Fruit fly (Drosophila melanogaster) whole organism, embryonic: Measurements from ENCODE around the gene CG43350.

Experiments
- Adf1 ChIP-seq: fragments of 200-800 bp; sonication (Bioruptor generic); IDR thresholded peaks from 2 replicates; pipeline ENCODE4 v1.3.6; 2022; ENCODE audit warnings: missing biosample characterization, missing genetic modification characterization
- CG11247 ChIP-seq: fragments of 200-800 bp; sonication (Bioruptor generic); IDR thresholded peaks from 2 replicates; pipeline ENCODE4 v1.3.6; 2022; ENCODE audit warnings: missing biosample characterization, missing genetic modification characterization
- CG13894 ChIP-seq: fragments of 200-800 bp; sonication (Bioruptor generic); optimal IDR thresholded peaks from 3 replicates; lab custom pipeline; 2018; ENCODE audit warnings: missing biosample characterization, mild to moderate bottlenecking, missing genetic modification characterization, moderate library complexity
- CG15011 ChIP-seq: fragments of 200-800 bp; sonication (Bioruptor generic); optimal IDR thresholded peaks from 3 replicates; lab custom pipeline; 2018; ENCODE audit warnings: missing biosample characterization, mild to moderate bottlenecking, missing genetic modification characterization
- CG15073 ChIP-seq: fragments of 200-800 bp; sonication (Bioruptor generic); optimal IDR thresholded peaks from 2 replicates; lab custom pipeline; 2016; ENCODE audit warnings: missing biosample characterization, missing genetic modification characterization
- CG15601 ChIP-seq: fragments of 200-800 bp; sonication (Bioruptor generic); optimal IDR thresholded peaks from 3 replicates; lab custom pipeline; 2019; ENCODE audit warnings: missing biosample characterization, mild to moderate bottlenecking, missing genetic modification characterization, moderate library complexity
- CG2129 ChIP-seq: fragments of 200-800 bp; sonication (Bioruptor generic); IDR thresholded peaks from 2 replicates; pipeline ENCODE4 v1.3.6; 2022; ENCODE audit warnings: missing biosample characterization, missing genetic modification characterization; ENCODE audit not compliant: partially characterized antibody
- CG2678 ChIP-seq: fragments of 200-800 bp; sonication (Bioruptor generic); optimal IDR thresholded peaks from 3 replicates; lab custom pipeline; 2019; ENCODE audit warnings: missing biosample characterization, mild to moderate bottlenecking, missing genetic modification characterization, moderate library complexity
- CG32767 ChIP-seq: fragments of 200-800 bp; sonication (Bioruptor generic); IDR thresholded peaks from 2 replicates; pipeline ENCODE4 v1.3.6; 2022; ENCODE audit warnings: missing biosample characterization, missing genetic modification characterization
- CG34376 ChIP-seq: fragments of 200-800 bp; sonication (Bioruptor generic); optimal IDR thresholded peaks from 2 replicates; lab custom pipeline; 2018; ENCODE audit warnings: missing biosample characterization, mild to moderate bottlenecking, missing genetic modification characterization
- CG6654 ChIP-seq: fragments of 200-800 bp; sonication (Bioruptor generic); optimal IDR thresholded peaks from 2 replicates; lab custom pipeline; 2017; ENCODE audit warnings: missing biosample characterization, mild to moderate bottlenecking, missing genetic modification characterization
- CG6813 ChIP-seq: fragments of 200-800 bp; sonication (Bioruptor generic); optimal IDR thresholded peaks from 2 replicates; lab custom pipeline; 2017; ENCODE audit warnings: missing biosample characterization, missing genetic modification characterization, mild to moderate bottlenecking, moderate library complexity, missing genetic modification reagents
- CG7372 ChIP-seq: fragments of 200-800 bp; sonication (Bioruptor generic); IDR thresholded peaks from 2 replicates; pipeline ENCODE4 v1.3.6; 2022; ENCODE audit warnings: missing biosample characterization, missing genetic modification characterization
- CG7963 ChIP-seq: fragments of 200-800 bp; sonication (Bioruptor generic); IDR thresholded peaks from 3 replicates; pipeline ENCODE4 v1.3.6; 2022; ENCODE audit warnings: missing biosample characterization, missing genetic modification characterization; ENCODE audit not compliant: partially characterized antibody
- CTCF ChIP-seq: fragments of 200-800 bp; sonication (Bioruptor generic); optimal IDR thresholded peaks from 2 replicates; lab custom pipeline; 2017; ENCODE audit warnings: missing biosample characterization, mild to moderate bottlenecking, missing genetic modification characterization, moderate library complexity
- Doc2 ChIP-seq: fragments of 200-800 bp; sonication (Bioruptor generic); IDR thresholded peaks from 2 replicates; pipeline ENCODE4 v1.3.6; 2022; ENCODE audit warnings: missing biosample characterization, missing genetic modification characterization
- ERR ChIP-seq: fragments of 200-800 bp; sonication (Bioruptor generic); optimal IDR thresholded peaks from 2 replicates; lab custom pipeline; 2016; ENCODE audit warnings: missing biosample characterization, missing genetic modification characterization
- Elba2 ChIP-seq: fragments of 200-800 bp; sonication (Bioruptor generic); optimal IDR thresholded peaks from 3 replicates; lab custom pipeline; 2016; ENCODE audit warnings: missing biosample characterization, missing genetic modification characterization
- Fer1 ChIP-seq: fragments of 200-800 bp; sonication (Bioruptor generic); optimal IDR thresholded peaks from 2 replicates; lab custom pipeline; 2017; ENCODE audit warnings: missing biosample characterization, mild to moderate bottlenecking, missing genetic modification characterization
- MESR4 ChIP-seq: fragments of 200-800 bp; sonication (Bioruptor generic); optimal IDR thresholded peaks from 2 replicates; lab custom pipeline; 2018; ENCODE audit warnings: missing biosample characterization, mild to moderate bottlenecking, missing genetic modification characterization, moderate library complexity
- Med ChIP-seq: fragments of 200-800 bp; sonication (Bioruptor generic); peaks from one replicate; lab custom pipeline; 2016; ENCODE audit warnings: missing biosample characterization, missing genetic modification characterization, mild to moderate bottlenecking, inconsistent platforms, moderate library complexity
- Neu2 ChIP-seq: fragments of 200-800 bp; sonication (Bioruptor generic); optimal IDR thresholded peaks from 3 replicates; lab custom pipeline; 2016; ENCODE audit warnings: missing biosample characterization, missing genetic modification characterization, borderline replicate concordance
- Pdp1 ChIP-seq, 2 experiments: fragments of 200-800 bp; sonication (Bioruptor generic); optimal IDR thresholded peaks; 3 replicates each; lab custom pipeline; 2016; ENCODE audit warnings: missing biosample characterization in 2 of 2, missing genetic modification characterization in 2 of 2, mild to moderate bottlenecking in 1 of 2, moderate library complexity in 1 of 2
- ato ChIP-seq: fragments of 200-800 bp; sonication (Bioruptor generic); IDR thresholded peaks from 2 replicates; pipeline ENCODE4 v1.3.6; 2022; ENCODE audit warnings: missing biosample characterization, missing genetic modification characterization; ENCODE audit not compliant: partially characterized antibody
- cato ChIP-seq: fragments of 200-800 bp; sonication (Bioruptor generic); optimal IDR thresholded peaks from 2 replicates; lab custom pipeline; 2016; ENCODE audit warnings: missing biosample characterization, missing genetic modification characterization, borderline replicate concordance
- caup ChIP-seq: fragments of 200-800 bp; sonication (Bioruptor generic); optimal IDR thresholded peaks from 3 replicates; lab custom pipeline; 2017; ENCODE audit warnings: missing biosample characterization, mild to moderate bottlenecking, missing genetic modification characterization, moderate library complexity; ENCODE audit not compliant: severe bottlenecking
- cg ChIP-seq: fragments of 200-800 bp; sonication (Bioruptor generic); optimal IDR thresholded peaks from 3 replicates; lab custom pipeline; 2019; ENCODE audit warnings: missing biosample characterization, mild to moderate bottlenecking, missing genetic modification characterization, moderate library complexity
- chinmo ChIP-seq: fragments of 200-800 bp; sonication (Bioruptor generic); IDR thresholded peaks from 4 replicates; pipeline ENCODE4 v1.3.6; 2022; ENCODE audit warnings: missing biosample characterization, missing genetic modification characterization; ENCODE audit not compliant: partially characterized antibody
- croc ChIP-seq: fragments of 200-800 bp; sonication (Bioruptor generic); conservative IDR thresholded peaks from 3 replicates; pipeline ENCODE4 v1.3.6; 2022; ENCODE audit warnings: missing biosample characterization, missing genetic modification characterization
- da ChIP-seq: fragments of 200-800 bp; sonication (Bioruptor generic); optimal IDR thresholded peaks from 2 replicates; lab custom pipeline; 2016; ENCODE audit warnings: missing biosample characterization, missing genetic modification characterization
- emc ChIP-seq: fragments of 200-800 bp; sonication (Bioruptor generic); optimal IDR thresholded peaks from 2 replicates; lab custom pipeline; 2016; ENCODE audit warnings: missing biosample characterization, missing genetic modification characterization
- her ChIP-seq: fragments of 200-800 bp; sonication (Bioruptor generic); optimal IDR thresholded peaks from 2 replicates; lab custom pipeline; 2016; ENCODE audit warnings: missing biosample characterization, missing genetic modification characterization
- ind ChIP-seq: fragments of 200-800 bp; sonication (Bioruptor generic); optimal IDR thresholded peaks from 3 replicates; lab custom pipeline; 2016; ENCODE audit warnings: missing biosample characterization, missing genetic modification characterization
- luna ChIP-seq: fragments of 200-800 bp; sonication (Bioruptor generic); optimal IDR thresholded peaks from 2 replicates; lab custom pipeline; 2016; ENCODE audit warnings: missing biosample characterization, missing genetic modification characterization
- onecut ChIP-seq: fragments of 200-800 bp; sonication (Bioruptor generic); IDR thresholded peaks from 2 replicates; pipeline ENCODE4 v1.3.6; 2022; ENCODE audit warnings: missing biosample characterization, missing genetic modification characterization
- pb ChIP-seq: fragments of 200-800 bp; sonication (Bioruptor generic); optimal IDR thresholded peaks from 3 replicates; lab custom pipeline; 2016; ENCODE audit warnings: missing biosample characterization, missing genetic modification characterization
- prd ChIP-seq, 3 experiments: fragments of >200 bp in 2 of 3; fragments of 200-800 bp in 1 of 3; sonication (Bioruptor generic) in 1 of 3; optimal IDR thresholded peaks in 2 of 3; IDR thresholded peaks in 1 of 3; 2 replicates in 2 of 3; 3 replicates in 1 of 3; pipeline versions ENCODE4 v1.3.6 to Lab custom; 2017 to 2022; ENCODE audit warnings: missing biosample characterization in 1 of 3, missing genetic modification characterization in 1 of 3
- seq ChIP-seq: fragments of 200-800 bp; sonication (Bioruptor generic); IDR thresholded peaks from 2 replicates; pipeline ENCODE4 v1.3.6; 2022; ENCODE audit warnings: missing biosample characterization, missing genetic modification characterization
- sqz ChIP-seq: fragments of 200-800 bp; sonication (Bioruptor generic); optimal IDR thresholded peaks from 3 replicates; lab custom pipeline; 2018; ENCODE audit warnings: missing biosample characterization, mild to moderate bottlenecking, missing genetic modification characterization
- sr ChIP-seq: fragments of 200-800 bp; sonication (Bioruptor generic); IDR thresholded peaks from 3 replicates; pipeline ENCODE4 v1.3.6; 2022; ENCODE audit warnings: missing biosample characterization, missing genetic modification characterization
- tll ChIP-seq, 2 experiments: fragments of 200-800 bp in 1 of 2; fragments of >200 bp in 1 of 2; sonication (Bioruptor generic) in 1 of 2; optimal IDR thresholded peaks; 2 replicates each; lab custom pipeline; 2017 to 2019; ENCODE audit warnings: missing biosample characterization in 2 of 2, missing genetic modification characterization in 2 of 2, mild to moderate bottlenecking in 1 of 2, moderate library complexity in 1 of 2
- tx ChIP-seq: fragments of 200-800 bp; sonication (Bioruptor generic); optimal IDR thresholded peaks from 2 replicates; lab custom pipeline; 2016; ENCODE audit warnings: missing biosample characterization, missing genetic modification characterization
- usp ChIP-seq: fragments of >200 bp; optimal IDR thresholded peaks from 2 replicates; lab custom pipeline; 2017; ENCODE audit warnings: missing biosample characterization, missing genetic modification characterization
- vvl ChIP-seq: fragments of 200-800 bp; sonication (Bioruptor generic); IDR thresholded peaks from 2 replicates; pipeline ENCODE4 v1.3.6; 2022; ENCODE audit warnings: missing biosample characterization, missing genetic modification characterization

Gene CG43350

dm6 chr2L:9330628-9331027 lies 18.7 kb upstream of the CG43350 start, which contains the start of gene Cks30A (continued):
- TF ChIP-seq CG2678 (tag; lab: Kevin White, UChicago) (no peak), vvl (no peak; the same call in 1 of the 2 replicates), usp (GFP tag; lab: Kevin White, UChicago) (no peak), emc (GFP tag; lab: Kevin White, UChicago) (no peak), Elba2 (GFP tag; lab: Kevin White, UChicago) (no peak), sqz (GFP tag; lab: Kevin White, UChicago) (no peak), CG7963 (GFP tag; lab: Robert Waterston, UW) (no peak), CG15073 (GFP tag; lab: Kevin White, UChicago) (no peak), her (GFP tag; lab: Kevin White, UChicago) (no peak), ERR (no peak), MESR4 (peak; percentile 5), ind (GFP tag; lab: Kevin White, UChicago) (no peak), Neu2 (GFP tag; lab: Kevin White, UChicago) (no peak), seq (no peak), cato (no peak), tll (GFP tag; optimal IDR thresholded peaks at IDR 0.05; lab: Kevin White, UChicago) (no peak)

- TF ChIP-seq Pdp1 (GFP tag; optimal IDR thresholded peaks at IDR 0.05; lab: Kevin White, UChicago) (peak in 1 of 2 experiments; percentile 3), chinmo (GFP tag; lab: Robert Waterston, UW) (0 out of 4 replicates have a peak, but pooled peaks have one; percentile 14), Med (peak; percentile 67), pb (GFP tag; lab: Kevin White, UChicago) (no peak), CG7372 (GFP tag; lab: Robert Waterston, UW) (peak; percentile 66), sr (GFP tag; lab: Robert Waterston, UW) (no peak), Adf1 (GFP tag; lab: Robert Waterston, UW) (peak; percentile 90)
These were observed 16.0 kb upstream of the CG43350 start, which contains the start of gene Eaat1 for dm6 chr2L:9333300-9333876. Gene Eaat1 (plus strand): TSS chr2L:9333567.

DNA sequence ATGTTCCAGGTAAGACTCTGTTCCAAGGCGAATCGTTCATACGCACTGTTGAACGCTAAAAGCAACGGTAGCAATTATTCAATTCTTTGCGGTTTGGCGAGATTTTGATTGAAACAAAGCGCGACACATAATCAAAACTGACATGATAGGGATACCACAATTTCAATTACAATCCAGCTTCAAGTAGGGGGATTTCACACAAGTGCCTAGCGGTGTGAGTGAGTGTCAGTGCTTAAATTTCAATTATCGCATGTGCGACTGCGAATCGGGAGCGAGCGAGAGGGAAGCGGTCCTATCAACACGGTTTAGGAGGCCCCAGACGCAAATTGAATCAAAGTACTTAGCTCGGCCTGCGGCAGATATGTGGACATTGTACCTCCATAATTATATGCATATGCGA lies 10.5 kb upstream of the CG43350 start:
- TF ChIP-seq cg (GFP tag; lab: Kevin White, UChicago): no peak
- TF ChIP-seq CG11247 (GFP tag; lab: Robert Waterston, UW): no peak
- TF ChIP-seq da (GFP tag; lab: Kevin White, UChicago): no peak
- TF ChIP-seq CG34376 (GFP tag; lab: Kevin White, UChicago): peak; percentile 2
- no peak for TF ChIP-seq CG32767 (GFP tag; lab: Robert Waterston, UW)
- TF ChIP-seq, all 482 proteins: peak for 1

- TF ChIP-seq CTCF (GFP tag; lab: Kevin White, UChicago): peak; percentile 88
- peak; percentile 91 for TF ChIP-seq CG6654 (GFP tag; lab: Kevin White, UChicago)
- peak; percentile 14 for TF ChIP-seq CG13894
- TF ChIP-seq luna (GFP tag; lab: Kevin White, UChicago): no peak
These were observed 7.4 kb upstream of the CG43350 start for dm6 chr2L:9341960-9342359.

dm6 chr2L:9342532-9342931 lies 6.8 kb upstream of the CG43350 start, which contains the start of gene CG3748:
Gene CG3748 (plus strand): TSS chr2L:9342832.
- TF ChIP-seq tx (GFP tag; lab: Kevin White, UChicago) (no peak), Doc2 (no peak), onecut (no peak), caup (GFP tag; lab: Kevin White, UChicago) (no peak), CG15073 (GFP tag; lab: Kevin White, UChicago) (no peak), CG15601 (tag; lab: Kevin White, UChicago) (no peak), CG2129 (no peak), CG6813 (GFP tag; lab: Kevin White, UChicago) (no peak), CG15011 (GFP tag; lab: Kevin White, UChicago) (no peak), Fer1 (no peak), ato (GFP tag; lab: Robert Waterston, UW) (no peak), croc (no peak), prd (optimal IDR thresholded peaks at IDR 0.05; lab: Kevin White, UChicago) (no peak), prd (GFP tag; IDR thresholded peaks at IDR 0.05; lab: Robert Waterston, UW) (no peak)
